Worm (Caenorhabditis elegans) whole organism, L2 larva: ENCODE data around the gene ZK262.8.
A peak's percentile ranks its signal among the peaks of the same experiment; 100 is the strongest.

Experiments used
- C34F6.9 ChIP-seq: fragments of 150-350 bp; optimal IDR thresholded peaks from 2 replicates; lab custom pipeline; 2014; ENCODE audit warnings: missing biosample characterization, missing genetic modification characterization
- F13H6.1 ChIP-seq: sonication (generic microtip); optimal IDR thresholded peaks from 2 replicates; lab custom pipeline; 2016; ENCODE audit warnings: missing genetic modification characterization, missing compliant biosample characterization
- R02D3.7 ChIP-seq: fragments of 150-350 bp; optimal IDR thresholded peaks from 2 replicates; lab custom pipeline; 2014; ENCODE audit warnings: missing biosample characterization, missing genetic modification characterization
- ZK546.5 ChIP-seq: sonication (generic microtip); optimal IDR thresholded peaks from 2 replicates; lab custom pipeline; 2017; ENCODE audit warnings: missing biosample characterization, missing genetic modification characterization
- aly-2 ChIP-seq: fragments of 150-350 bp; optimal IDR thresholded peaks from 2 replicates; lab custom pipeline; 2014; ENCODE audit warnings: missing biosample characterization, missing genetic modification characterization
- ama-1 ChIP-seq: fragments of 150-350 bp; optimal IDR thresholded peaks from 2 replicates; lab custom pipeline; 2018; ENCODE audit warnings: inconsistent platforms
- blmp-1 ChIP-seq: sonication (generic microtip); optimal IDR thresholded peaks from 2 replicates; lab custom pipeline; 2017; ENCODE audit warnings: missing genetic modification characterization, mild to moderate bottlenecking, missing compliant biosample characterization, antibody characterized with exemption, moderate library complexity; ENCODE audit not compliant: insufficient read depth
- ceh-16 ChIP-seq: fragments of 150-350 bp; optimal IDR thresholded peaks from 2 replicates; lab custom pipeline; 2014; ENCODE audit warnings: missing biosample characterization, missing genetic modification characterization
- ceh-82 ChIP-seq: fragments of 150-350 bp; optimal IDR thresholded peaks from 2 replicates; lab custom pipeline; 2014; ENCODE audit warnings: missing biosample characterization, missing genetic modification characterization
- crh-2 ChIP-seq: sonication (generic microtip); optimal IDR thresholded peaks from 2 replicates; lab custom pipeline; 2017; ENCODE audit warnings: missing biosample characterization, missing genetic modification characterization
- dmd-4 ChIP-seq: sonication (generic microtip); optimal IDR thresholded peaks from 2 replicates; lab custom pipeline; 2017; ENCODE audit warnings: missing biosample characterization, missing genetic modification characterization
- elt-3 ChIP-seq: sonication (generic microtip); optimal IDR thresholded peaks from 2 replicates; lab custom pipeline; 2017; ENCODE audit warnings: missing biosample characterization, missing genetic modification characterization
- fos-1 ChIP-seq: fragments of 150-350 bp; optimal IDR thresholded peaks from 2 replicates; lab custom pipeline; 2014; ENCODE audit warnings: missing biosample characterization, missing genetic modification characterization
- gmeb-1 ChIP-seq: fragments of 150-350 bp; optimal IDR thresholded peaks from 2 replicates; lab custom pipeline; 2014; ENCODE audit warnings: missing biosample characterization, missing genetic modification characterization
- lin-11 ChIP-seq: fragments of 150-350 bp; sonication (generic microtip); optimal IDR thresholded peaks from 2 replicates; lab custom pipeline; 2014; ENCODE audit warnings: missing biosample characterization, missing genetic modification characterization, inconsistent platforms, mixed read lengths
- lin-39 ChIP-seq: fragments of 150-350 bp; optimal IDR thresholded peaks from 2 replicates; lab custom pipeline; 2014; ENCODE audit warnings: missing biosample characterization, missing genetic modification reagents, missing genetic modification characterization
- lsy-2 ChIP-seq, 2 experiments: fragments of 150-350 bp in 1 of 2; sonication (generic microtip) in 1 of 2; optimal IDR thresholded peaks; 2 replicates each; lab custom pipeline; 2014 to 2017; ENCODE audit warnings: missing biosample characterization in 2 of 2, missing genetic modification characterization in 2 of 2
- mbf-1 ChIP-seq: sonication (generic microtip); optimal IDR thresholded peaks from 2 replicates; lab custom pipeline; 2017; ENCODE audit warnings: missing biosample characterization, missing genetic modification characterization
- nhr-10 ChIP-seq: sonication (generic microtip); optimal IDR thresholded peaks from 2 replicates; lab custom pipeline; 2017; ENCODE audit warnings: missing biosample characterization, missing genetic modification characterization
- nhr-11 ChIP-seq: fragments of 150-350 bp; optimal IDR thresholded peaks from 2 replicates; lab custom pipeline; 2014; ENCODE audit warnings: missing biosample characterization, missing genetic modification characterization
- nhr-12 ChIP-seq: fragments of 150-350 bp; optimal IDR thresholded peaks from 2 replicates; lab custom pipeline; 2014; ENCODE audit warnings: missing biosample characterization, missing genetic modification characterization
- nhr-21 ChIP-seq: fragments of 150-350 bp; optimal IDR thresholded peaks from 2 replicates; lab custom pipeline; 2014; ENCODE audit warnings: missing biosample characterization, missing genetic modification characterization
- nhr-23 ChIP-seq: fragments of 150-350 bp; optimal IDR thresholded peaks from 2 replicates; lab custom pipeline; 2014; ENCODE audit warnings: missing biosample characterization, missing genetic modification reagents, missing genetic modification characterization
- nhr-77 ChIP-seq: fragments of 150-350 bp; optimal IDR thresholded peaks from 2 replicates; lab custom pipeline; 2014; ENCODE audit warnings: missing biosample characterization, missing genetic modification characterization
- sma-3 ChIP-seq: sonication (generic microtip); optimal IDR thresholded peaks from 2 replicates; lab custom pipeline; 2016; ENCODE audit warnings: missing genetic modification reagents, missing genetic modification characterization, missing compliant biosample characterization
- sma-9 ChIP-seq, 2 experiments: fragments of 150-350 bp in 1 of 2; sonication (generic microtip) in 1 of 2; optimal IDR thresholded peaks; 2 replicates each; lab custom pipeline; 2014 to 2016; ENCODE audit warnings: missing genetic modification characterization in 2 of 2, mild to moderate bottlenecking in 1 of 2, missing biosample characterization in 1 of 2, missing compliant biosample characterization in 1 of 2, missing genetic modification reagents in 1 of 2, moderate library complexity in 1 of 2
- snpc-4 ChIP-seq: fragments of 150-350 bp; optimal IDR thresholded peaks from 2 replicates; lab custom pipeline; 2014; ENCODE audit warnings: missing biosample characterization, missing genetic modification characterization
- unc-39 ChIP-seq: fragments of 150-350 bp; optimal IDR thresholded peaks from 2 replicates; lab custom pipeline; 2014; ENCODE audit warnings: missing biosample characterization, missing genetic modification characterization
- unc-55 ChIP-seq: fragments of 150-350 bp; sonication (generic microtip); optimal IDR thresholded peaks from 3 replicates; lab custom pipeline; 2014; ENCODE audit warnings: missing biosample characterization, missing genetic modification reagents, missing genetic modification characterization
- unc-62 ChIP-seq: fragments of 150-350 bp; optimal IDR thresholded peaks from 2 replicates; lab custom pipeline; 2014; ENCODE audit warnings: missing biosample characterization, missing genetic modification reagents, missing genetic modification characterization
- ztf-1 ChIP-seq: fragments of 200-800 bp; sonication (Bioruptor generic); conservative IDR thresholded peaks from 2 replicates; pipeline ENCODE4 v1.3.6; 2022; ENCODE audit warnings: missing genetic modification characterization, missing compliant biosample characterization
- ztf-11 ChIP-seq: sonication (generic microtip); optimal IDR thresholded peaks from 2 replicates; lab custom pipeline; 2017; ENCODE audit warnings: missing biosample characterization, missing genetic modification characterization
- ztf-4 ChIP-seq: fragments of 150-350 bp; optimal IDR thresholded peaks from 2 replicates; lab custom pipeline; 2014; ENCODE audit warnings: missing biosample characterization, missing genetic modification characterization

Gene ZK262.8

DNA sequence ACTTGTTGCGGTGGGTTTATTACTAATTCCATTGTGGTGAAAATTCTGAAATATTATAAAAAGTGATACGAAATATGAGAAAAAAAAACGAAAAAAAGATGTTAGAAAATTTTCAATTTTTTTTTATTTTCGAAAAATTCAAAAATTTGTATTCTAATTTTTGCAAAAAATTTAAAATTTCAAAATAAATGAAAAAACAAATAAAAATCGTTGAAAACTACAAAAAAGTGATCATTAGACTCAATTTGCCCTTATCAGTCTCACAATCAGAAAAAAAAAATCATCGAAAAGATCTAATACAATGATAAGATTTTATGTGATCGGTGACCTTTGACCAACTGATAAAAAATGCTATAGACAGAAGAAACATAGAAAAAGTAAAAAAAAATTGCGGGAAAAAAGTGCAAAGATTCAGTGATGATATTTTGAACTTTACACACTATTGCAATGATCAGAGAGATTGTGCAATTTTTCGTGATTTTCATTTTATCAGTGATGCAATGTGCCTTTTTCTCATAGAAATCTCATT lies 23.1 kb downstream of the ZK262.8 start, which contains the start of gene ZK228.3:
Gene ZK228.3, minus strand, starts transcription at position 51 of the 529 bp plus-strand sequence.
- TF ChIP-seq fos-1 (peak; percentile 86), lsy-2 (tag; optimal IDR thresholded peaks at IDR 0.05; lab: Kevin White, UChicago) (no peak), blmp-1 (tag; lab: Kevin White, UChicago) (peak; percentile 8), gmeb-1 (tag; lab: Kevin White, UChicago) (peak; percentile 13), sma-9 (GFP tag; optimal IDR thresholded peaks at IDR 0.05; lab: Kevin White, UChicago) (peak; percentile 53), sma-9 (tag; optimal IDR thresholded peaks at IDR 0.05; lab: Kevin White, UChicago) (no peak), unc-55 (no peak), nhr-11 (no peak), elt-3 (tag; lab: Kevin White, UChicago) (no peak), aly-2 (tag; lab: Kevin White, UChicago) (no peak)
- TF ChIP-seq, all 48 proteins: peak for 4

DNA sequence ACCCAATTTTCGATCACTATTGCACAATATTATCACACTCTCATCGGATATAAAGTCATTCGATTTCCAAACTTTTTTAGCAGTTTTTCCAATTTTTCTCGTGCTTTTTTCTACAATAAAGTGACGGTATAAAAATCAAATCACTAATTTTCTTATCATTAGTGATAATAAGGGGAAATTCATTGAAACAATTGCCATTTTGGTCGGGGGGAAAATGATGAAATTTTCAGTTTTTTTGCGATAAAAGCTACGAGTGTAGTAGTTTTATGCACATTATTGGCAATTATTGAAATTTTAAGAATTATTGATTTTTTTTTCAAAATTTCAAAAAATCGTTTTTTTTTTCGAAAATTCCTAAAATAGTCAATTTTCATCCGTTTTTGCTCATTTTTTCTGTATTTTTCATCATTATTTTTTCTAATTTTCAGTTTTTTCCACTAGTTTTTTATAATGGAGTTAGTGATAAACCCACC lies 24.2 kb downstream of the ZK262.8 start, which contains the start of gene ZK228.4:
Gene ZK228.4, plus strand, starts transcription at position 423 of the 473 bp plus-strand sequence.
- no peak for TF ChIP-seq F13H6.1
- TF ChIP-seq gmeb-1 (tag; lab: Kevin White, UChicago), result peak; percentile 9
- peak; percentile 63 for TF ChIP-seq fos-1

DNA sequence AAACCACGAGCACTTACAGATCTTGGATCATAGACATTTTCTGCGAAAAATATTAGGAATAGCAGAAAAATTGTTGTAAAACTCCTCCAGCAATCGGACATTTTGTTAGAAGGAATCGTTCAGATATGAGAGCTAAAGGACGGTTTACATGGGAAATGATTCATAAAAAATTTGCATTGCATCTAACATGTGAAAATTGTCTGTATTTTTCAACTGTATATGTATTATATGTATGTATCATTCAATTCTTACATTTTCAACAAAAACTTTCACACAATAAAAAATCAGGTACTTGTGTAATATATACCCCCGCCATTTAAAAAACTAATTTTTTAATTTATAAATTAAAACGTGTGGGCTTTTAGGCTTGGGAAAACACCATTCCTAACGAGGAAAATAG lies 29.9 kb downstream of the ZK262.8 start, which contains the start of gene ZK228.13:
Gene ZK228.13, minus strand, starts transcription at position 101 of the 400 bp plus-strand sequence.
- TF ChIP-seq gmeb-1 (tag; lab: Kevin White, UChicago) (no peak), ztf-11 (tag; lab: Kevin White, UChicago) (no peak), nhr-12 (tag; lab: Kevin White, UChicago) (no peak), ceh-16 (tag; lab: Kevin White, UChicago) (no peak), aly-2 (tag; lab: Kevin White, UChicago) (no peak), sma-9 (GFP tag; optimal IDR thresholded peaks at IDR 0.05; lab: Kevin White, UChicago) (no peak), sma-9 (tag; optimal IDR thresholded peaks at IDR 0.05; lab: Kevin White, UChicago) (no peak), nhr-10 (tag; lab: Kevin White, UChicago) (no peak), C34F6.9 (tag; lab: Kevin White, UChicago) (no peak), nhr-11 (no peak), lin-39 (tag; lab: Kevin White, UChicago) (no peak), nhr-77 (tag; lab: Kevin White, UChicago) (no peak), ama-1 (lab: Kevin White, UChicago) (no peak), fos-1 (no peak), R02D3.7 (no peak), lsy-2 (tag; optimal IDR thresholded peaks at IDR 0.05; lab: Kevin White, UChicago) (no peak), snpc-4 (tag; lab: Kevin White, UChicago) (no peak), blmp-1 (tag; lab: Kevin White, UChicago) (no peak)
- TF ChIP-seq, all 48 proteins: peak for 0

DNA sequence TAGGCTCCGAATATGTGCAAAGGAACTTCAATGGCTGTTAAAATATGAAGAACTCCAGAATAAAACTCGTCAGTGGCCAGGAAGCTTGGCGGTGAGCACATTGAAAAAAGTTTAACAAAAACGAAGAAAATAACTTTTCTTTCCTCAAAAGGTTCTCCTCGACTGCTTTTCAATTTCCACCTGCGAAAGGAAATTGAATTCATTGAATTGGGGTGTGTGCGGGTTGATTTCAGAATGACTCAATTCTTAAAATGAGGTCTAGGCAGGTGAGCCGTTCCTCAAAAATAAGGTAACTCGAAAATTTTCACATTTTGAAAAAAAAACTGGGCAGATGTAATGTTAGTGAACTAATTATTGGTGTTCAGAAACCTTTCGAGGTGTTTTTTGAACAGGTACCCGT lies 35.2 kb downstream of the ZK262.8 start, which contains the start of gene srh-182:
Gene srh-182, minus strand, starts transcription at position 101 of the 400 bp plus-strand sequence.
- no peak for TF ChIP-seq nhr-77 (tag; lab: Kevin White, UChicago)
- no peak for TF ChIP-seq crh-2
- TF ChIP-seq mbf-1 (tag; lab: Kevin White, UChicago), result no peak
- TF ChIP-seq gmeb-1 (tag; lab: Kevin White, UChicago), result no peak
- no peak for TF ChIP-seq ceh-16 (tag; lab: Kevin White, UChicago)
- no peak for TF ChIP-seq dmd-4 (tag; lab: Kevin White, UChicago)
- TF ChIP-seq C34F6.9 (tag; lab: Kevin White, UChicago), result no peak
- TF ChIP-seq lin-11, result no peak
- no peak for TF ChIP-seq nhr-21 (tag; lab: Kevin White, UChicago)
- no peak for TF ChIP-seq lin-39 (tag; lab: Kevin White, UChicago)
- TF ChIP-seq ztf-4, result no peak
- TF ChIP-seq snpc-4 (tag; lab: Kevin White, UChicago), result no peak
- no peak for TF ChIP-seq elt-3 (tag; lab: Kevin White, UChicago)
- TF ChIP-seq ztf-11 (tag; lab: Kevin White, UChicago), result no peak
- TF ChIP-seq ama-1 (lab: Kevin White, UChicago), result no peak
- TF ChIP-seq ZK546.5 (tag; lab: Kevin White, UChicago), result no peak
- TF ChIP-seq unc-39 (tag; lab: Kevin White, UChicago), result no peak
- TF ChIP-seq, all 48 proteins: peak for 0

DNA sequence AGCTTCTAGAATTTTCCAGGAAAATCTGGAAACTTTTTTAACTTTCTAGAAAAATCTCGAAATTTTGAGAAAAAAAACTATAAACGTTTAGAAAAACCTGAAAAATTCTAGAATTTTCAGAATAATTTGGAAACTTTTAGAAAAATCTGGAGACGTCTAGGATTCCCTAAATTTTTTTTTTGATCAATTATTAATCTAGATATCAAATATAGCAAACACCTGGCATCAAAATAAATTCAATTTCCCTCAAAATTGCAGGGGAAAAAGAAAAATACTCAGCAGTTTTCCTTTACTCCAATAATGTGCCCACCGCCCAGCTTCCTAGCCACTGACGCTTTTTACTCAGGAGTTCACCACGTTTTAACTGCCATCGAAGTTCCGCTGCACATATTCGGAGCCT lies 36.0 kb downstream of the ZK262.8 start, which contains the start of gene srh-181:
Gene srh-181, plus strand, starts transcription at position 301 of the 400 bp plus-strand sequence.
- TF ChIP-seq sma-9 (GFP tag; optimal IDR thresholded peaks at IDR 0.05; lab: Kevin White, UChicago) (no peak), sma-9 (tag; optimal IDR thresholded peaks at IDR 0.05; lab: Kevin White, UChicago) (no peak), nhr-11 (no peak), unc-62 (GFP tag; lab: Kevin White, UChicago) (no peak), unc-39 (tag; lab: Kevin White, UChicago) (no peak), sma-3 (no peak), ztf-1 (GFP tag; lab: Robert Waterston, UW) (no peak), elt-3 (tag; lab: Kevin White, UChicago) (no peak), nhr-23 (no peak), ztf-4 (no peak), lsy-2 (tag; optimal IDR thresholded peaks at IDR 0.05; lab: Kevin White, UChicago) (no peak), ceh-82 (no peak), aly-2 (tag; lab: Kevin White, UChicago) (no peak), ztf-11 (tag; lab: Kevin White, UChicago) (no peak)
